Fruit fly (Drosophila melanogaster): ENCODE measurements around the gene kon.

Gene kon

dm6 chr2L:18496834-18497233 lies 6.9 kb downstream of the kon start (continued):
- TF ChIP-seq shn (GFP tag; optimal IDR thresholded peaks at IDR 0.05): no peak
- TF ChIP-seq CG31224 (GFP tag; IDR thresholded peaks at IDR 0.05): no peak
- no peak for TF ChIP-seq CG9932 (GFP tag; IDR thresholded peaks at IDR 0.05)
- TF ChIP-seq wor (GFP tag; IDR thresholded peaks at IDR 0.05): no peak
- TF ChIP-seq ATbp (GFP tag; optimal IDR thresholded peaks at IDR 0.05): peak; percentile 84
- TF ChIP-seq hb (GFP tag; IDR thresholded peaks at IDR 0.05; ENCODE audit: partially characterized antibody): no peak
- no peak for TF ChIP-seq jumu (GFP tag; optimal IDR thresholded peaks at IDR 0.05)
- no peak for TF ChIP-seq tup (GFP tag; optimal IDR thresholded peaks at IDR 0.05)
- TF ChIP-seq esg (GFP tag; conservative IDR thresholded peaks at IDR 0.05): no peak
- no peak for TF ChIP-seq CG17568 (GFP tag; optimal IDR thresholded peaks at IDR 0.05)
- no peak for TF ChIP-seq cad (GFP tag; optimal IDR thresholded peaks at IDR 0.05)
- TF ChIP-seq CG3163 (GFP tag; optimal IDR thresholded peaks at IDR 0.05): no peak
- no peak for TF ChIP-seq peb (GFP tag; IDR thresholded peaks at IDR 0.05)
- TF ChIP-seq fd64A (GFP tag; optimal IDR thresholded peaks at IDR 0.05): peak; percentile 66
- no peak for TF ChIP-seq lbe (GFP tag; optimal IDR thresholded peaks at IDR 0.05)
- no peak for TF ChIP-seq ranshi (GFP tag; IDR thresholded peaks at IDR 0.05)
- no peak for TF ChIP-seq CG11504 (tag; optimal IDR thresholded peaks at IDR 0.05)
- no peak for TF ChIP-seq Bgb (GFP tag; IDR thresholded peaks at IDR 0.05; ENCODE audit: partially characterized antibody)
- no peak for TF ChIP-seq CG4820 (GFP tag; optimal IDR thresholded peaks at IDR 0.05)
- TF ChIP-seq Neu2 (GFP tag; optimal IDR thresholded peaks at IDR 0.05; ENCODE audit: borderline replicate concordance): no peak
- no peak for TF ChIP-seq Fer3 (tag; optimal IDR thresholded peaks at IDR 0.05)
- no peak for TF ChIP-seq Max (GFP tag; optimal IDR thresholded peaks at IDR 0.05)
- peak; percentile 37; the same call in 1 of the 3 replicates for TF ChIP-seq otp (GFP tag; IDR thresholded peaks at IDR 0.05)
- peak; percentile 76 for TF ChIP-seq Blimp-1 (GFP tag; optimal IDR thresholded peaks at IDR 0.05)
- TF ChIP-seq CrebB (tag; optimal IDR thresholded peaks at IDR 0.05): no peak
- no peak for TF ChIP-seq sob (GFP tag; IDR thresholded peaks at IDR 0.05)
- no peak for TF ChIP-seq CG1602 (GFP tag; optimal IDR thresholded peaks at IDR 0.05)
- no peak for TF ChIP-seq gem (tag; optimal IDR thresholded peaks at IDR 0.05)
- no peak for TF ChIP-seq CG7928 (GFP tag; optimal IDR thresholded peaks at IDR 0.05)
- no peak for TF ChIP-seq HLH4C (GFP tag; IDR thresholded peaks at IDR 0.05; ENCODE audit: partially characterized antibody)
- no peak for TF ChIP-seq gsb (GFP tag; IDR thresholded peaks at IDR 0.05)
- no peak for TF ChIP-seq Lpt (GFP tag; optimal IDR thresholded peaks at IDR 0.05)
- no peak for TF ChIP-seq trem (tag; optimal IDR thresholded peaks at IDR 0.05)
- TF ChIP-seq B-H2 (GFP tag; optimal IDR thresholded peaks at IDR 0.05): no peak
- no peak for TF ChIP-seq CG12942 (GFP tag; optimal IDR thresholded peaks at IDR 0.05)
- no peak for TF ChIP-seq stwl (tag; optimal IDR thresholded peaks at IDR 0.05)
- no peak for TF ChIP-seq sima (GFP tag; optimal IDR thresholded peaks at IDR 0.05)
- TF ChIP-seq CG8924 (tag; optimal IDR thresholded peaks at IDR 0.05): no peak
- TF ChIP-seq CoRest (tag; optimal IDR thresholded peaks at IDR 0.05): no peak
- TF ChIP-seq gro (GFP tag; optimal IDR thresholded peaks at IDR 0.05): no peak
- no peak for TF ChIP-seq sr (GFP tag; IDR thresholded peaks at IDR 0.05)
- TF ChIP-seq CG13123 (GFP tag; optimal IDR thresholded peaks at IDR 0.05): no peak
- peak; percentile 66; the same call in 2 of the 3 replicates for TF ChIP-seq ci (GFP tag; IDR thresholded peaks at IDR 0.05)
- no peak for TF ChIP-seq gcm2 (GFP tag; optimal IDR thresholded peaks at IDR 0.05)
- no peak for TF ChIP-seq CG11723 (GFP tag; optimal IDR thresholded peaks at IDR 0.05)
- TF ChIP-seq HLH3B (GFP tag; IDR thresholded peaks at IDR 0.05): peak; percentile 25; the same call in 1 of the 2 replicates
- peak; percentile 19 for TF ChIP-seq Sry-β (GFP tag; optimal IDR thresholded peaks at IDR 0.05)
- no peak for TF ChIP-seq Oaz (GFP tag; IDR thresholded peaks at IDR 0.05)
- TF ChIP-seq Six4 (GFP tag; optimal IDR thresholded peaks at IDR 0.05): no peak
- TF ChIP-seq CG17612 (GFP tag; IDR thresholded peaks at IDR 0.05): no peak
- peak; percentile 45 for TF ChIP-seq CG4707 (GFP tag; optimal IDR thresholded peaks at IDR 0.05)
- no peak for TF ChIP-seq hth (optimal IDR thresholded peaks at IDR 0.05)
